Worm (Caenorhabditis elegans) whole organism, L1 larva: ENCODE measurements around the gene nkcc-1.

Experiments used
- aha-1 ChIP-seq: fragments of 150-350 bp; optimal IDR thresholded peaks from 2 replicates; lab custom pipeline; 2014; ENCODE audit warnings: missing biosample characterization, missing genetic modification characterization
- alr-1 ChIP-seq: fragments of 200-800 bp; sonication (Bioruptor generic); optimal IDR thresholded peaks from 2 replicates; lab custom pipeline; 2018; ENCODE audit warnings: borderline replicate concordance, mild to moderate bottlenecking, missing genetic modification characterization, missing compliant biosample characterization
- blmp-1 ChIP-seq: fragments of 150-350 bp; optimal IDR thresholded peaks from 2 replicates; lab custom pipeline; 2014; ENCODE audit warnings: missing biosample characterization, missing genetic modification characterization
- ceh-82 ChIP-seq, 3 experiments: fragments of 150-350 bp in 1 of 3; sonication (generic microtip) in 2 of 3; optimal IDR thresholded peaks; 2 replicates each; lab custom pipeline; 2014 to 2017; ENCODE audit warnings: missing biosample characterization in 3 of 3, missing genetic modification characterization in 3 of 3
- ceh-88 ChIP-seq: fragments of 200-800 bp; sonication (Bioruptor generic); IDR thresholded peaks from 2 replicates; pipeline ENCODE4 v1.3.6; 2022; ENCODE audit warnings: missing genetic modification characterization, missing compliant biosample characterization
- ces-1 ChIP-seq: fragments of 150-350 bp; optimal IDR thresholded peaks from 2 replicates; lab custom pipeline; 2014; ENCODE audit warnings: missing biosample characterization, missing genetic modification reagents, missing genetic modification characterization
- efl-1 ChIP-seq, 4 experiments: fragments of 150-350 bp; optimal IDR thresholded peaks in 3 of 4; peaks in 1 of 4; 1 replicate in 1 of 4; 2 replicates in 3 of 4; lab custom pipeline; 2014; ENCODE audit warnings: missing biosample characterization in 2 of 4, missing genetic modification characterization in 2 of 4, missing genetic modification reagents in 2 of 4
- egl-13 ChIP-seq: sonication (generic microtip); optimal IDR thresholded peaks from 2 replicates; lab custom pipeline; 2016; ENCODE audit warnings: missing genotype, missing genetic modification reagents, missing genetic modification characterization, missing compliant biosample characterization
- egl-27 ChIP-seq, 2 experiments: fragments of 150-350 bp in 1 of 2; sonication (generic microtip); optimal IDR thresholded peaks; 3 replicates each; lab custom pipeline; 2017 to 2018; ENCODE audit warnings: missing biosample characterization in 2 of 2, missing genetic modification characterization in 2 of 2, missing genetic modification reagents in 2 of 2
- elt-2 ChIP-seq: sonication (generic microtip); optimal IDR thresholded peaks from 2 replicates; lab custom pipeline; 2016; ENCODE audit warnings: missing genetic modification characterization, mild to moderate bottlenecking, inconsistent platforms, missing compliant biosample characterization, missing genetic modification reagents
- fkh-4 ChIP-seq: sonication (generic microtip); optimal IDR thresholded peaks from 2 replicates; lab custom pipeline; 2016; ENCODE audit warnings: missing compliant biosample characterization, missing genetic modification characterization, borderline replicate concordance
- fkh-8 ChIP-seq: sonication (generic microtip); optimal IDR thresholded peaks from 2 replicates; lab custom pipeline; 2016; ENCODE audit warnings: mild to moderate bottlenecking, missing genetic modification characterization, missing compliant biosample characterization
- fos-1 ChIP-seq: fragments of 150-350 bp; optimal IDR thresholded peaks from 2 replicates; lab custom pipeline; 2014; ENCODE audit warnings: missing biosample characterization, missing genetic modification characterization
- grh-1 ChIP-seq: fragments of 200-800 bp; sonication (Bioruptor generic); IDR thresholded peaks from 2 replicates; pipeline ENCODE4 v1.3.6; 2022; ENCODE audit warnings: missing genetic modification reagents, missing genetic modification characterization, missing compliant biosample characterization
- hlh-4 ChIP-seq: sonication (generic microtip); optimal IDR thresholded peaks from 2 replicates; lab custom pipeline; 2016; ENCODE audit warnings: mild to moderate bottlenecking, missing genetic modification characterization, missing compliant biosample characterization
- hpl-2 ChIP-seq: fragments of 150-350 bp; optimal IDR thresholded peaks from 2 replicates; lab custom pipeline; 2014; ENCODE audit warnings: missing biosample characterization, missing genetic modification reagents, missing genetic modification characterization
- jun-1 ChIP-seq: fragments of 150-350 bp; optimal IDR thresholded peaks from 2 replicates; lab custom pipeline; 2014; ENCODE audit warnings: missing biosample characterization, missing genetic modification reagents, missing genetic modification characterization
- lin-14 ChIP-seq: fragments of 200-800 bp; sonication (Bioruptor generic); optimal IDR thresholded peaks from 2 replicates; lab custom pipeline; 2018; ENCODE audit warnings: mild to moderate bottlenecking, missing genetic modification characterization, moderate library complexity, missing compliant biosample characterization
- lin-15B ChIP-seq: fragments of 150-350 bp; sonication (generic microtip); optimal IDR thresholded peaks from 3 replicates; lab custom pipeline; 2014; ENCODE audit warnings: missing biosample characterization, missing genetic modification characterization
- lin-39 ChIP-seq: fragments of 150-350 bp; optimal IDR thresholded peaks from 2 replicates; lab custom pipeline; 2014; ENCODE audit warnings: missing biosample characterization, missing genetic modification reagents, missing genetic modification characterization
- mdl-1 ChIP-seq, 2 experiments: fragments of 150-350 bp; optimal IDR thresholded peaks; 2 replicates each; lab custom pipeline; 2014 to 2017; ENCODE audit warnings: missing biosample characterization in 2 of 2, missing genetic modification characterization in 2 of 2, inconsistent platforms in 1 of 2
- nhr-11 ChIP-seq: fragments of 150-350 bp; optimal IDR thresholded peaks from 2 replicates; lab custom pipeline; 2014; ENCODE audit warnings: missing biosample characterization, missing genetic modification characterization
- nhr-19 ChIP-seq: fragments of 200-800 bp; sonication (Bioruptor generic); conservative IDR thresholded peaks from 2 replicates; pipeline ENCODE4 v1.3.6; 2022; ENCODE audit warnings: missing genetic modification characterization, missing compliant biosample characterization
- nhr-77 ChIP-seq: fragments of 150-350 bp; optimal IDR thresholded peaks from 2 replicates; lab custom pipeline; 2014; ENCODE audit warnings: missing biosample characterization, missing genetic modification characterization
- nhr-85 ChIP-seq: sonication (generic microtip); peaks from one replicate; lab custom pipeline; 2016; ENCODE audit warnings: missing genetic modification characterization, inconsistent platforms, missing compliant biosample characterization
- nhr-90 ChIP-seq: sonication (generic microtip); optimal IDR thresholded peaks from 2 replicates; lab custom pipeline; 2016; ENCODE audit warnings: mild to moderate bottlenecking, missing genetic modification characterization, missing compliant biosample characterization; ENCODE audit not compliant: poor library complexity
- pag-3 ChIP-seq: sonication (generic microtip); optimal IDR thresholded peaks from 2 replicates; lab custom pipeline; 2017; ENCODE audit warnings: missing genetic modification characterization, mild to moderate bottlenecking, missing compliant biosample characterization, antibody characterized with exemption, borderline replicate concordance; ENCODE audit not compliant: insufficient read depth
- pqm-1 ChIP-seq: sonication (generic microtip); optimal IDR thresholded peaks from 3 replicates; lab custom pipeline; 2017; ENCODE audit warnings: missing biosample characterization, missing genetic modification characterization
- snpc-4 ChIP-seq: fragments of 150-350 bp; optimal IDR thresholded peaks from 2 replicates; lab custom pipeline; 2014; ENCODE audit warnings: missing biosample characterization, missing genetic modification characterization
- snu-23 ChIP-seq: sonication (generic microtip); optimal IDR thresholded peaks from 2 replicates; lab custom pipeline; 2016; ENCODE audit warnings: missing genetic modification characterization, missing compliant biosample characterization
- sptf-1 ChIP-seq: fragments of 150-350 bp; optimal IDR thresholded peaks from 2 replicates; lab custom pipeline; 2014; ENCODE audit warnings: missing biosample characterization, missing genetic modification characterization
- unc-62 ChIP-seq: fragments of 150-350 bp; optimal IDR thresholded peaks from 2 replicates; lab custom pipeline; 2014; ENCODE audit warnings: missing biosample characterization, missing genetic modification reagents, missing genetic modification characterization
- xbp-1 ChIP-seq: sonication (generic microtip); optimal IDR thresholded peaks from 2 replicates; lab custom pipeline; 2016; ENCODE audit warnings: missing genetic modification characterization, missing compliant biosample characterization
- ztf-4 ChIP-seq: fragments of 150-350 bp; optimal IDR thresholded peaks from 2 replicates; lab custom pipeline; 2014; ENCODE audit warnings: missing biosample characterization, missing genetic modification characterization

nkcc-1 gene

DNA sequence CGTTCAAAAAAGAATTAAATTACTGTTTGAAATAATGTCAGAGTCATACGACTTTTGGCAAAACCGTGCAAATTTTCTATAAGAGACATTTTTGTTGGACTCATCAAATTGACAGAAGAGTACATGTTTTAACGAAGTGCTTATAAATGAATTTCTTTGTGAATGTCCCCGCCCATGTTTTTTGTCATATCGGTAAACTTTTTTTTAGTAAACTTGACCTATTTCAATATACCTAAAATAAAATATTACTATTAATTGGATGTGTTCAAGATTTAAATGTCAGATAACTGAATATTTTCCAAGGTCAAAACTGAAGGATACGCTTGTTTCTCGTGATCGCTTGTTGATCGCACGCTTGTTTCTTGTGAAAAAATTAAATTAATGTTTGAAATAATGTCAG is 34.2 kb upstream of the nkcc-1 start, which contains the start of gene R05A10.8:
Gene R05A10.8, minus strand, starts transcription at position 101 of the 400 bp plus-strand sequence.
- TF ChIP-seq fkh-4, result no peak

ce11 chrIV:14153261-14153660 is 29.4 kb upstream of the nkcc-1 start, which contains the start of gene oac-38:
oac-38 (minus strand) TSS chrIV:14153361.
- no peak for TF ChIP-seq snu-23 (GFP tag; lab: Kevin White, UChicago)
- no peak for TF ChIP-seq nhr-11 (tag; lab: Kevin White, UChicago)
- no peak for TF ChIP-seq alr-1
- no peak for TF ChIP-seq blmp-1 (tag; lab: Kevin White, UChicago)
- no peak for TF ChIP-seq fkh-4
- TF ChIP-seq lin-15B, result no peak
- no peak for TF ChIP-seq nhr-19
- TF ChIP-seq ces-1 (GFP tag; lab: Kevin White, UChicago), result no peak
- TF ChIP-seq efl-1 (optimal IDR thresholded peaks at IDR 0.05; lab: Kevin White, UChicago), result no peak
- TF ChIP-seq efl-1 (GFP tag; optimal IDR thresholded peaks at IDR 0.05 in 1 of 2; lab: Kevin White, UChicago), result peak in 1 of 2 experiments; percentile 16
- TF ChIP-seq, all 84 proteins: peak for 1

- no peak for TF ChIP-seq hpl-2 (GFP tag; lab: Kevin White, UChicago)
- TF ChIP-seq pqm-1 (tag; lab: Kevin White, UChicago), result no peak
- TF ChIP-seq ces-1 (GFP tag; lab: Kevin White, UChicago), result no peak
- TF ChIP-seq lin-39 (tag; lab: Kevin White, UChicago), result no peak
- TF ChIP-seq nhr-77, result no peak
- no peak for TF ChIP-seq ceh-82 (tag; optimal IDR thresholded peaks at IDR 0.05; lab: Kevin White, UChicago)
- no peak for TF ChIP-seq fkh-8
- no peak for TF ChIP-seq hlh-4 (tag; lab: Kevin White, UChicago)
- no peak for TF ChIP-seq pag-3 (tag; lab: Kevin White, UChicago)
Measured at ce11 chrIV:14145594-14145993, 21.7 kb upstream of the nkcc-1 start, which contains the start of gene oac-37. oac-37 (plus strand) TSS chrIV:14145894.

DNA sequence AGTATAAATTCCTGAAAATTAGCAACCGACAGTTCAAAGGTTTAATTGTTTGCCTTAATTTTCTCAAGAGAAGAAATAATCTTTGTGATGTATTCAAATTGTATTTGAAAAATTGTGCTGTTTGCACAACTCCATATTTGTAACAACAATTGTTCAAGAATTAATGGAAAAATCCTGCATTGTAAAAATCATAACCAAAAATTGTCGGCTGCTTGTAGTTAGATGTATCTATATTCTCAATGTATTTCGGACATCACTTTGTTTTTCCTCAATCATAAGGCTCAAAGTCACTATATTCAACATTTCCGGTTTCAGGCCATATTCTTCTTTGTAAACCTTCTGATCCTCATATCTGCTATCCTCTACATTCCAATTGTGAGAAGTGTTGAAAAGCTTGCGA is 19.2 kb upstream of the nkcc-1 start:
- TF ChIP-seq lin-14 (GFP tag; lab: Kevin White, UChicago), result no peak
- TF ChIP-seq efl-1 (optimal IDR thresholded peaks at IDR 0.05; lab: Kevin White, UChicago), result no peak
- peak in 1 of 2 experiments; percentile 17 for TF ChIP-seq efl-1 (GFP tag; optimal IDR thresholded peaks at IDR 0.05 in 1 of 2; lab: Kevin White, UChicago)

ce11 chrIV:14137063-14137462 is 13.2 kb upstream of the nkcc-1 start, which contains the start of gene srz-31:
srz-31 (plus strand) TSS chrIV:14137363.
- TF ChIP-seq grh-1 (GFP tag; lab: Robert Waterston, UW) (no peak), elt-2 (tag; lab: Kevin White, UChicago) (no peak)

DNA sequence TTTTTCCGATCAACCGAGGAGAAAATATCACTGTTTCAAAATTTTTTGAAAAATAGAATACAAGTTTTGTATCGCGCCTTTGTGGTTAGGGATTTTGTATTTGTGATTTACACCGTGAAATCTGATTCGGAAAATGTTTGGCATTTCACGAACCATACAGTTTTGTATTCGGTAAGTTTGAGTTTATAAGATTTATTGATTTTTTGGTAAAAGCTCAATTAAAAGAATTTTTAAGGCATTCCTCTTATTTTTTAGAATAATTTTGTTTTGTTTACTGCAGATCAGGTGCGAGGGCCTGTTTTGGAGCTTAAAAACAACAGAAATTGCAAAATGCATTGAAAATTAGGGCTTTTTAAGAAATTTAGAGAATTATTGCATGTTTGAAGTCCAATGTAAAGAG is 9.5 kb upstream of the nkcc-1 start:
- TF ChIP-seq nhr-85 (tag; lab: Kevin White, UChicago), result no peak
- no peak for TF ChIP-seq nhr-19
- TF ChIP-seq, all 84 proteins: peak for 0

ce11 chrIV:14131770-14132169 is 7.9 kb upstream of the nkcc-1 start, which contains the start of gene srz-59:
srz-59 (plus strand) TSS chrIV:14132070.
- TF ChIP-seq mdl-1 (tag; optimal IDR thresholded peaks at IDR 0.05; lab: Kevin White, UChicago), result no peak
- no peak for TF ChIP-seq aha-1 (tag; lab: Kevin White, UChicago)
- TF ChIP-seq egl-27 (tag; optimal IDR thresholded peaks at IDR 0.05; lab: Kevin White, UChicago), result no peak
- no peak for TF ChIP-seq snpc-4 (tag; lab: Kevin White, UChicago)
- no peak for TF ChIP-seq jun-1 (tag; lab: Kevin White, UChicago)
- TF ChIP-seq alr-1, result no peak
- TF ChIP-seq snu-23 (GFP tag; lab: Kevin White, UChicago), result no peak
- TF ChIP-seq fos-1 (tag; lab: Kevin White, UChicago), result no peak
- no peak for TF ChIP-seq ceh-88 (GFP tag; lab: Robert Waterston, UW)
- TF ChIP-seq egl-13 (tag; lab: Kevin White, UChicago), result no peak
- TF ChIP-seq sptf-1, result no peak
- no peak for TF ChIP-seq pag-3 (tag; lab: Kevin White, UChicago)
- no peak for TF ChIP-seq nhr-90 (tag; lab: Kevin White, UChicago)
- TF ChIP-seq ztf-4, result no peak
- no peak for TF ChIP-seq xbp-1 (tag; lab: Kevin White, UChicago)
- no peak for TF ChIP-seq unc-62
- TF ChIP-seq, all 84 proteins: peak for 0
